Fruit fly (Drosophila melanogaster): ENCODE results near the gene mus304.

The mus304 gene

DNA sequence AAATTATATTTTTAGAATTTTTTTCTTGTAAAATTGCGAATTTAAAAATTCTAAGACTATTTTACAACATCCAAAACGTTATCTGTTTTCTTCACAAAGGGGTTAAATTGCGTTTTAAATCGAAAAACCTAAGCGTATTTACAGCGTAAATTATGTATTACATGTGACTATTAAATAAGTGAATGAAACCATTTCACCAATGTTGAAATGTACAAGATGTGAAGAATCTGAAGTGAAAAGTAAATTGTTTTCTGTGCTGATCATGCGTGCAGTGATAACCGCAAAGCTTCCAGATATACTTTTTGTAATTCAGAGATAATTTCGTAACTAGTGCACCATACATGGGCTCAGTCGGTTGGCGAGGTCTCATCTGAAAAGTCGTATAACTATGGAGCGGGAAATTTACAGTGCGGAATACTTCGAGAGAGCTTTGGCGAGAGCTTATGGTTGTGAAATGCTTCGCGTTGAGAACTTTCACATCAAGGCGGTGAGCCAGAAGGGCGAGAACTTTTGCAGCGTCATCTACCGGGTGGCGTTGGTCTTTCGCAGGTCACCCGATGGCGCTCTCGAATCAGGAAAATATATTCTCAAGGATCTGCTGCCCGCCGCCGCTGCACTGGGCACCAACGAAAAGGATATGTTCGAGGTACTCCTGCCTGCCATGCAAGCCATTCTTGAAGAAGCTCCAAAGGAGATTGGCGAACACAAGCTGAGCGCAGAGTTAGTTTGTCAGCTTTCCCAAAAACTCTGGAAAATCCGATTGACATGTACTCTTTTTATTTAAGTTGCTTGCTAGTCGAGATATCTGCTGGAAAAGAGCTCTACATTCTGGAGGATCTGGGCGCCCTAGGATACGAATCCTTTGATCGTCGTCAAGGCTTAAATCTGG lies 4.7 kb downstream of the mus304 start (continued):
- peak; percentile 41 for TF ChIP-seq CG6813 (GFP tag; optimal IDR thresholded peaks at IDR 0.05)
- TF ChIP-seq pnt (GFP tag; optimal IDR thresholded peaks at IDR 0.05), result no peak
- TF ChIP-seq Dref (GFP tag; IDR thresholded peaks at IDR 0.05), result no peak
- peak; percentile 24 for TF ChIP-seq Sry-δ (GFP tag; optimal IDR thresholded peaks at IDR 0.05)
- TF ChIP-seq Fer3 (tag; optimal IDR thresholded peaks at IDR 0.05), result peak; percentile 30
- TF ChIP-seq sd (tag; optimal IDR thresholded peaks at IDR 0.05), result peak; percentile 52
- no peak for TF ChIP-seq CG7987 (GFP tag; optimal IDR thresholded peaks at IDR 0.05)
- TF ChIP-seq CG10979 (tag; optimal IDR thresholded peaks at IDR 0.05), result no peak
- TF ChIP-seq usp (GFP tag; optimal IDR thresholded peaks at IDR 0.05), result no peak
- peak; percentile 77 for TF ChIP-seq gem (tag; optimal IDR thresholded peaks at IDR 0.05)
- TF ChIP-seq CG13123 (GFP tag; optimal IDR thresholded peaks at IDR 0.05), result no peak
- TF ChIP-seq CG12236 (GFP tag; optimal IDR thresholded peaks at IDR 0.05), result no peak
- no peak for TF ChIP-seq CrebB (tag; optimal IDR thresholded peaks at IDR 0.05)
- TF ChIP-seq CG17361 (GFP tag; IDR thresholded peaks at IDR 0.05), result peak; percentile 80; the same call in 2 of the 3 replicates
- TF ChIP-seq nerfin-1 (tag; optimal IDR thresholded peaks at IDR 0.05), result no peak
- TF ChIP-seq az2 (GFP tag; optimal IDR thresholded peaks at IDR 0.05), result no peak
- no peak for TF ChIP-seq Fer2 (tag; optimal IDR thresholded peaks at IDR 0.05)
- peak; percentile 61 for TF ChIP-seq CG31365 (tag; optimal IDR thresholded peaks at IDR 0.05)
- peak; percentile 3 for TF ChIP-seq CG12744 (GFP tag; optimal IDR thresholded peaks at IDR 0.05)
- TF ChIP-seq CG7556 (GFP tag; optimal IDR thresholded peaks at IDR 0.05), result peak; percentile 66
- TF ChIP-seq CG33213 (GFP tag; optimal IDR thresholded peaks at IDR 0.05), result peak; percentile 7
- no peak; the same call in 1 of the 2 replicates for TF ChIP-seq MBD-R2 (GFP tag; IDR thresholded peaks at IDR 0.05)
- peak; percentile 35 for TF ChIP-seq gsb-n (tag; optimal IDR thresholded peaks at IDR 0.05)
- peak; percentile 58; the same call in 1 of the 2 replicates for TF ChIP-seq CG14014 (GFP tag; IDR thresholded peaks at IDR 0.05)
- no peak for TF ChIP-seq dan (GFP tag; IDR thresholded peaks at IDR 0.05)
- peak; percentile 5 for TF ChIP-seq pita (GFP tag; optimal IDR thresholded peaks at IDR 0.05)
- peak; percentile 13; the same call in 1 of the 2 replicates for TF ChIP-seq Drgx (GFP tag; IDR thresholded peaks at IDR 0.05)
- no peak for TF ChIP-seq Hey (tag; optimal IDR thresholded peaks at IDR 0.05)
- TF ChIP-seq Lpt (GFP tag; optimal IDR thresholded peaks at IDR 0.05), result no peak
- TF ChIP-seq inv (GFP tag; IDR thresholded peaks at IDR 0.05; ENCODE audit: partially characterized antibody), result no peak
- TF ChIP-seq zen (tag; optimal IDR thresholded peaks at IDR 0.05), result no peak
- peak; percentile 8 for TF ChIP-seq BtbVII (GFP tag; optimal IDR thresholded peaks at IDR 0.05)
- no peak for TF ChIP-seq chm (GFP tag; IDR thresholded peaks at IDR 0.05)
- peak; percentile 66 for TF ChIP-seq Oli (tag; optimal IDR thresholded peaks at IDR 0.05)
- no peak for TF ChIP-seq stwl (tag; optimal IDR thresholded peaks at IDR 0.05)
- no peak for TF ChIP-seq CG13775 (GFP tag; optimal IDR thresholded peaks at IDR 0.05)
- TF ChIP-seq grau (tag; optimal IDR thresholded peaks at IDR 0.05), result peak; percentile 62
- no peak for TF ChIP-seq fru (optimal IDR thresholded peaks at IDR 0.05)
- no peak for TF ChIP-seq CkIIα-i1 (GFP tag; IDR thresholded peaks at IDR 0.05)
- no peak for TF ChIP-seq CG11093 (GFP tag; IDR thresholded peaks at IDR 0.05)
- TF ChIP-seq CG15479 (GFP tag; optimal IDR thresholded peaks at IDR 0.05), result no peak
- TF ChIP-seq nerfin-2 (GFP tag; IDR thresholded peaks at IDR 0.05; ENCODE audit: partially characterized antibody), result no peak
- peak; percentile 69 for TF ChIP-seq her (GFP tag; optimal IDR thresholded peaks at IDR 0.05)
- no peak for TF ChIP-seq Kr (GFP tag; optimal IDR thresholded peaks at IDR 0.05)
- TF ChIP-seq pan (optimal IDR thresholded peaks at IDR 0.05), result no peak
- no peak for TF ChIP-seq pan (GFP tag; optimal IDR thresholded peaks at IDR 0.05 in 1 of 2, IDR thresholded peaks at IDR 0.05 in 1 of 2)
- TF ChIP-seq pho (GFP tag; optimal IDR thresholded peaks at IDR 0.05), result no peak
- no peak for TF ChIP-seq dmrt11E (tag; optimal IDR thresholded peaks at IDR 0.05)
- TF ChIP-seq CG16815 (GFP tag; optimal IDR thresholded peaks at IDR 0.05), result no peak
